Fruit fly (Drosophila melanogaster): ENCODE measurements around the gene CG13102.

- TF ChIP-seq CG2712 (tag; optimal IDR thresholded peaks at IDR 0.05) (no peak), CG9817 (tag; optimal IDR thresholded peaks at IDR 0.05) (no peak), CG11723 (GFP tag; optimal IDR thresholded peaks at IDR 0.05) (no peak), Mad (GFP tag; optimal IDR thresholded peaks at IDR 0.05) (no peak), CG17328 (GFP tag; IDR thresholded peaks at IDR 0.05) (no peak), Chrac-16 (GFP tag; optimal IDR thresholded peaks at IDR 0.05) (no peak), CG1602 (GFP tag; optimal IDR thresholded peaks at IDR 0.05) (no peak), otp (GFP tag; IDR thresholded peaks at IDR 0.05) (no peak), CG2129 (GFP tag; IDR thresholded peaks at IDR 0.05; ENCODE audit: partially characterized antibody) (no peak), grn (GFP tag; optimal IDR thresholded peaks at IDR 0.05) (no peak), CG7745 (tag; optimal IDR thresholded peaks at IDR 0.05) (no peak), zen2 (GFP tag; IDR thresholded peaks at IDR 0.05; ENCODE audit: partially characterized antibody) (no peak), CG2116 (GFP tag; optimal IDR thresholded peaks at IDR 0.05) (no peak), CG7963 (GFP tag; IDR thresholded peaks at IDR 0.05; ENCODE audit: partially characterized antibody) (no peak)
These were observed 13.8 kb upstream of the CG13102 start, which contains the start of gene Try29F for dm6 chr2L:8998237-8998636.
